Worm (Caenorhabditis elegans): ENCODE results near the gene sdz-35.

- no peak for TF ChIP-seq unc-62 (GFP tag; optimal IDR thresholded peaks at IDR 0.05)
- no peak for TF ChIP-seq mls-2 (tag; optimal IDR thresholded peaks at IDR 0.05)
- TF ChIP-seq unc-120 (tag; optimal IDR thresholded peaks at IDR 0.05; ENCODE audit: poor library complexity, severe bottlenecking): no peak
- no peak for TF ChIP-seq nhr-76 (tag; optimal IDR thresholded peaks at IDR 0.05)
- TF ChIP-seq lin-32 (GFP tag; optimal IDR thresholded peaks at IDR 0.05): no peak
- no peak for TF ChIP-seq lsy-2 (tag; optimal IDR thresholded peaks at IDR 0.05)
- no peak for TF ChIP-seq snpc-4 (tag; optimal IDR thresholded peaks at IDR 0.05)
- TF ChIP-seq drap-1 (GFP tag; optimal IDR thresholded peaks at IDR 0.05): no peak
- no peak for TF ChIP-seq cnd-1 (tag; optimal IDR thresholded peaks at IDR 0.05)
- TF ChIP-seq elt-1 (tag; optimal IDR thresholded peaks at IDR 0.05; ENCODE audit: borderline replicate concordance, insufficient read depth): no peak
Observed at ce11 chrII:3195739-3196138, 12.8 kb downstream of the sdz-35 start.
